Fruit fly (Drosophila melanogaster) whole organism, embryonic: ENCODE results near the gene bys.

ENCODE experiments used
- Blimp-1 ChIP-seq: fragments of 200-800 bp; sonication (Bioruptor generic); optimal IDR thresholded peaks from 3 replicates; lab custom pipeline; 2018; ENCODE audit warnings: missing biosample characterization, missing genetic modification characterization, mild to moderate bottlenecking, moderate library complexity, missing genetic modification reagents
- CG10147 ChIP-seq: fragments of 200-800 bp; sonication (Bioruptor generic); optimal IDR thresholded peaks from 2 replicates; lab custom pipeline; 2019; ENCODE audit warnings: missing biosample characterization, mild to moderate bottlenecking, missing genetic modification characterization, moderate library complexity
- CG10267 ChIP-seq: fragments of 200-800 bp; sonication (Bioruptor generic); optimal IDR thresholded peaks from 2 replicates; lab custom pipeline; 2018; ENCODE audit warnings: missing biosample characterization, mild to moderate bottlenecking, missing genetic modification characterization, moderate library complexity
- CG10274 ChIP-seq: fragments of 200-800 bp; sonication (Bioruptor generic); optimal IDR thresholded peaks from 3 replicates; lab custom pipeline; 2017; ENCODE audit warnings: missing biosample characterization, mild to moderate bottlenecking, missing genetic modification characterization
- CG11504 ChIP-seq: fragments of 200-800 bp; sonication (Bioruptor generic); optimal IDR thresholded peaks from 3 replicates; lab custom pipeline; 2019; ENCODE audit warnings: missing biosample characterization, mild to moderate bottlenecking, missing genetic modification characterization, moderate library complexity
- CG12155 ChIP-seq: fragments of 200-800 bp; sonication (Bioruptor generic); optimal IDR thresholded peaks from 3 replicates; lab custom pipeline; 2016; ENCODE audit warnings: missing biosample characterization, missing genetic modification characterization
- CG12391 ChIP-seq: fragments of 200-800 bp; sonication (Bioruptor generic); optimal IDR thresholded peaks from 3 replicates; lab custom pipeline; 2018; ENCODE audit warnings: missing biosample characterization, mild to moderate bottlenecking, missing genetic modification characterization, moderate library complexity
- CG12659 ChIP-seq: fragments of 200-800 bp; sonication (Bioruptor generic); optimal IDR thresholded peaks from 3 replicates; lab custom pipeline; 2017; ENCODE audit warnings: mild to moderate bottlenecking, missing biosample characterization, missing genetic modification reagents, missing genetic modification characterization
- CG15011 ChIP-seq: fragments of 200-800 bp; sonication (Bioruptor generic); optimal IDR thresholded peaks from 3 replicates; lab custom pipeline; 2018; ENCODE audit warnings: missing biosample characterization, mild to moderate bottlenecking, missing genetic modification characterization
- CG15514 ChIP-seq: fragments of 200-800 bp; sonication (Bioruptor generic); optimal IDR thresholded peaks from 3 replicates; lab custom pipeline; 2017; ENCODE audit warnings: missing biosample characterization, missing genetic modification characterization, mild to moderate bottlenecking, moderate library complexity, missing genetic modification reagents
- CG15601 ChIP-seq: fragments of 200-800 bp; sonication (Bioruptor generic); optimal IDR thresholded peaks from 3 replicates; lab custom pipeline; 2019; ENCODE audit warnings: missing biosample characterization, mild to moderate bottlenecking, missing genetic modification characterization, moderate library complexity
- CG17829 ChIP-seq: fragments of 200-800 bp; optimal IDR thresholded peaks from 2 replicates; lab custom pipeline; 2019; ENCODE audit warnings: missing biosample characterization, mild to moderate bottlenecking, missing genetic modification characterization, moderate library complexity
- CG1792 ChIP-seq: fragments of 200-800 bp; sonication (Bioruptor generic); optimal IDR thresholded peaks from 2 replicates; lab custom pipeline; 2016; ENCODE audit warnings: missing biosample characterization, missing genetic modification characterization
- CG18476 ChIP-seq: fragments of 200-800 bp; sonication (Bioruptor generic); optimal IDR thresholded peaks from 2 replicates; lab custom pipeline; 2016; ENCODE audit warnings: missing biosample characterization, mild to moderate bottlenecking, missing genetic modification characterization
- CG2120 ChIP-seq: fragments of 200-800 bp; sonication (Bioruptor generic); optimal IDR thresholded peaks from 3 replicates; lab custom pipeline; 2016; ENCODE audit warnings: missing biosample characterization, missing genetic modification characterization
- CG2678 ChIP-seq: fragments of 200-800 bp; sonication (Bioruptor generic); optimal IDR thresholded peaks from 3 replicates; lab custom pipeline; 2019; ENCODE audit warnings: missing biosample characterization, mild to moderate bottlenecking, missing genetic modification characterization, moderate library complexity
- CG4424 ChIP-seq: fragments of 200-800 bp; sonication (Bioruptor generic); optimal IDR thresholded peaks from 3 replicates; lab custom pipeline; 2016; ENCODE audit warnings: missing biosample characterization, missing genetic modification characterization
- CG7745 ChIP-seq: fragments of 200-800 bp; sonication (Bioruptor generic); optimal IDR thresholded peaks from 2 replicates; lab custom pipeline; 2018; ENCODE audit warnings: missing biosample characterization, mild to moderate bottlenecking, missing genetic modification characterization, moderate library complexity
- CG7987 ChIP-seq: fragments of 200-800 bp; sonication (Bioruptor generic); optimal IDR thresholded peaks from 2 replicates; lab custom pipeline; 2018; ENCODE audit warnings: missing biosample characterization, mild to moderate bottlenecking, missing genetic modification characterization, moderate library complexity
- CG8281 ChIP-seq: fragments of 200-800 bp; sonication (Bioruptor generic); optimal IDR thresholded peaks from 2 replicates; lab custom pipeline; 2018; ENCODE audit warnings: missing biosample characterization, mild to moderate bottlenecking, missing genetic modification characterization, moderate library complexity
- CG9215 ChIP-seq: fragments of 200-800 bp; sonication (Bioruptor generic); IDR thresholded peaks from 2 replicates; pipeline ENCODE4 v1.3.6; 2022; ENCODE audit warnings: missing biosample characterization, missing genetic modification characterization
- CTCF ChIP-seq: fragments of 200-800 bp; sonication (Bioruptor generic); optimal IDR thresholded peaks from 2 replicates; lab custom pipeline; 2017; ENCODE audit warnings: missing biosample characterization, mild to moderate bottlenecking, missing genetic modification characterization, moderate library complexity
- CrebB ChIP-seq: fragments of 200-800 bp; sonication (Bioruptor generic); optimal IDR thresholded peaks from 3 replicates; lab custom pipeline; 2018; ENCODE audit warnings: missing biosample characterization, mild to moderate bottlenecking, missing genetic modification characterization
- Dp ChIP-seq: fragments of 200-800 bp; sonication (Bioruptor generic); optimal IDR thresholded peaks from 2 replicates; lab custom pipeline; 2018; ENCODE audit warnings: missing biosample characterization, mild to moderate bottlenecking, missing genetic modification characterization, moderate library complexity
- Med ChIP-seq: fragments of 200-800 bp; sonication (Bioruptor generic); peaks from one replicate; lab custom pipeline; 2016; ENCODE audit warnings: missing biosample characterization, missing genetic modification characterization, mild to moderate bottlenecking, inconsistent platforms, moderate library complexity
- NC2β ChIP-seq: fragments of 200-800 bp; sonication (Bioruptor generic); optimal IDR thresholded peaks from 2 replicates; lab custom pipeline; 2016; ENCODE audit warnings: missing biosample characterization, missing genetic modification characterization
- Opbp ChIP-seq: fragments of 200-800 bp; sonication (Bioruptor generic); IDR thresholded peaks from 3 replicates; pipeline ENCODE4 v1.3.6; 2022; ENCODE audit warnings: missing biosample characterization, missing genetic modification characterization; ENCODE audit not compliant: partially characterized antibody
- Sin3A ChIP-seq: fragments of >200 bp; optimal IDR thresholded peaks from 2 replicates; lab custom pipeline; 2018
- aop ChIP-seq: fragments of 200-800 bp; sonication (Bioruptor generic); IDR thresholded peaks from 2 replicates; pipeline ENCODE4 v1.3.6; 2022; ENCODE audit warnings: missing biosample characterization, missing genetic modification characterization
- ara ChIP-seq: fragments of 200-800 bp; sonication (Bioruptor generic); IDR thresholded peaks from 2 replicates; pipeline ENCODE4 v1.3.6; 2022; ENCODE audit warnings: missing biosample characterization, missing genetic modification characterization
- bowl ChIP-seq: fragments of 200-800 bp; sonication (Bioruptor generic); IDR thresholded peaks from 2 replicates; pipeline ENCODE4 v1.3.6; 2022; ENCODE audit warnings: missing biosample characterization, missing genetic modification characterization
- cg ChIP-seq: fragments of 200-800 bp; sonication (Bioruptor generic); optimal IDR thresholded peaks from 3 replicates; lab custom pipeline; 2019; ENCODE audit warnings: missing biosample characterization, mild to moderate bottlenecking, missing genetic modification characterization, moderate library complexity
- chinmo ChIP-seq: fragments of 200-800 bp; sonication (Bioruptor generic); IDR thresholded peaks from 4 replicates; pipeline ENCODE4 v1.3.6; 2022; ENCODE audit warnings: missing biosample characterization, missing genetic modification characterization; ENCODE audit not compliant: partially characterized antibody
- corto ChIP-seq: fragments of 200-800 bp; sonication (Bioruptor generic); optimal IDR thresholded peaks from 2 replicates; lab custom pipeline; 2016; ENCODE audit warnings: missing biosample characterization, mild to moderate bottlenecking, missing genetic modification characterization, moderate library complexity
- da ChIP-seq: fragments of 200-800 bp; sonication (Bioruptor generic); optimal IDR thresholded peaks from 2 replicates; lab custom pipeline; 2016; ENCODE audit warnings: missing biosample characterization, missing genetic modification characterization
- esg ChIP-seq: fragments of 200-800 bp; sonication (Bioruptor generic); conservative IDR thresholded peaks from 2 replicates; pipeline ENCODE4 v1.3.6; 2022; ENCODE audit warnings: missing biosample characterization, missing genetic modification characterization
- eve ChIP-seq, 2 experiments: fragments of >200 bp; optimal IDR thresholded peaks; 2 replicates each; lab custom pipeline; 2017; ENCODE audit warnings: missing biosample characterization in 2 of 2, missing genetic modification characterization in 2 of 2
- gcm ChIP-seq: fragments of 200-800 bp; sonication (Bioruptor generic); optimal IDR thresholded peaks from 2 replicates; lab custom pipeline; 2019; ENCODE audit warnings: missing biosample characterization, mild to moderate bottlenecking, missing genetic modification characterization, moderate library complexity
- inv ChIP-seq: fragments of 200-800 bp; sonication (Bioruptor generic); IDR thresholded peaks from 2 replicates; pipeline ENCODE4 v1.3.6; 2022; ENCODE audit warnings: missing biosample characterization, missing genetic modification characterization; ENCODE audit not compliant: partially characterized antibody
- nau ChIP-seq: fragments of 200-800 bp; sonication (Bioruptor generic); optimal IDR thresholded peaks from 3 replicates; lab custom pipeline; 2017; ENCODE audit warnings: missing biosample characterization, mild to moderate bottlenecking, missing genetic modification characterization, missing genetic modification reagents
- nerfin-1 ChIP-seq: fragments of 200-800 bp; sonication (Bioruptor generic); optimal IDR thresholded peaks from 3 replicates; lab custom pipeline; 2019; ENCODE audit warnings: missing biosample characterization, mild to moderate bottlenecking, missing genetic modification characterization, moderate library complexity
- nmo ChIP-seq: fragments of 200-800 bp; sonication (Bioruptor generic); optimal IDR thresholded peaks from 2 replicates; lab custom pipeline; 2018; ENCODE audit warnings: missing biosample characterization, mild to moderate bottlenecking, missing genetic modification characterization, moderate library complexity
- rib ChIP-seq: fragments of 200-800 bp; sonication (Bioruptor generic); IDR thresholded peaks from 2 replicates; pipeline ENCODE4 v1.3.6; 2022; ENCODE audit warnings: missing biosample characterization, missing genetic modification characterization
- salm ChIP-seq: fragments of 200-800 bp; sonication (Bioruptor generic); optimal IDR thresholded peaks from 2 replicates; lab custom pipeline; 2018; ENCODE audit warnings: missing biosample characterization, mild to moderate bottlenecking, missing genetic modification characterization
- sd ChIP-seq: fragments of 200-800 bp; sonication (Bioruptor generic); optimal IDR thresholded peaks from 3 replicates; lab custom pipeline; 2018; ENCODE audit warnings: missing biosample characterization, mild to moderate bottlenecking, missing genetic modification characterization, moderate library complexity
- sens ChIP-seq: fragments of 200-800 bp; sonication (Bioruptor generic); peaks from one replicate; lab custom pipeline; 2016; ENCODE audit warnings: missing biosample characterization, missing genetic modification characterization
- shn ChIP-seq: fragments of 200-800 bp; sonication (Bioruptor generic); optimal IDR thresholded peaks from 3 replicates; lab custom pipeline; 2016; ENCODE audit warnings: missing biosample characterization, missing genetic modification characterization
- unc-4 ChIP-seq: fragments of 200-800 bp; sonication (Bioruptor generic); IDR thresholded peaks from 2 replicates; pipeline ENCODE4 v1.3.6; 2022; ENCODE audit warnings: missing biosample characterization, missing genetic modification characterization; ENCODE audit not compliant: partially characterized antibody
- unpg ChIP-seq: fragments of 200-800 bp; sonication (Bioruptor generic); optimal IDR thresholded peaks from 3 replicates; lab custom pipeline; 2018; ENCODE audit warnings: missing biosample characterization, mild to moderate bottlenecking, missing genetic modification characterization, moderate library complexity

bys gene

DNA sequence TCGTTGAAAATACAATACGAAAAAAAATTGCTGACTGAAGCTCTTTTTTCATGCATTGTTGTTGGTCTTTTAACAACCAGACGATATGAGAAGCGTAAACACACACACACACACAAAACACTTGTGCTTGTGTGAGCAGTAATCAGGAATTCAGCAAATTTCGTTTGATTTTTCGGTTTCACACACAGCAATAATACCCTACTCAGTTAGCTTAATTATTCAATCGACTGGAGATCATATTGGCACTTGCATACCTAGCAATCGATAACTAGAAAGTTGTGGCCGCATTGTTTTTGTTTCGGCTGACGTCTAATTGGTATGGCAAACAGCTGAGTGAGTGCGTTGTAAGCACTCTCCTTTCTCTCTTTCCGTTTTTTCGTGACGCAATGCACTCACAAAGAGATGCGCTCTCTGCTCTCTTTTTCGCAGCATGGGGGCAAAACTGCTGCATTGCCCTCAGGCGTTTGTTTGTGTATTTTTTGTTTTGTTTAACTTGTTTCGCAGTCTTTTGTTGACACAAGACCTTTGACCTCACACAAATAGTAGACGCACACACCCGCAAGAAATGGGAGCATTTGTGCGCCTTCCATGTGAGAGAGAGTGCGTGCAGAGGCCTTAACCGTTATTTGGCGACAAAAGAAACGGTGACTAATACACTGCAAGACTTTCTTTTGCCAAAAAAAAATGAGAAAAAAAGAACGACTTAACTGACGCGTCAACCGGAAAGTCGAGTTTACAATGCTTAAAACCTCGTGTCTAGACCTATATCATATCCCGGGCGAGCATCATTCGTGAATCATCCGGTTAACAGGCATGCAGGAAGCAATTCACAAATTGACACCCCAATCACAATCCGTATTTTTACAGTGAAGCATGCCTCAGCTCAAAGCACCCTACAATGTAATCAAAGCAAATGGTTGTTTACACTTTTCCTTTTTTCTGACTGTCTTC, 43.4 kb downstream of the bys start (continued):
- TF ChIP-seq da (GFP tag; lab: Kevin White, UChicago) (no peak), CG9215 (no peak), shn (peak; percentile 19), sens (GFP tag; lab: Kevin White, UChicago) (peak; percentile 83), unpg (peak; percentile 31), CG8281 (tag; lab: Kevin White, UChicago) (no peak), inv (GFP tag; lab: Robert Waterston, UW) (no peak), Dp (GFP tag; lab: Kevin White, UChicago) (no peak), bowl (GFP tag; lab: Robert Waterston, UW) (no peak), CG10274 (GFP tag; lab: Kevin White, UChicago) (peak; percentile 97), nau (GFP tag; lab: Kevin White, UChicago) (no peak), ara (no peak), CG18476 (no peak), unc-4 (GFP tag; lab: Robert Waterston, UW) (no peak), CrebB (tag; lab: Kevin White, UChicago) (no peak), CG12659 (peak; percentile 8), aop (no peak), CG10267 (tag; lab: Kevin White, UChicago) (no peak), CG12391 (tag; lab: Kevin White, UChicago) (no peak), CG2120 (peak; percentile 48), CG4424 (GFP tag; lab: Kevin White, UChicago) (peak; percentile 17), esg (GFP tag; lab: Robert Waterston, UW) (no peak), chinmo (GFP tag; lab: Robert Waterston, UW) (peak; percentile 6; the same call in 1 of the 4 replicates), nerfin-1 (peak; percentile 25), CG12155 (GFP tag; lab: Kevin White, UChicago) (no peak), rib (GFP tag; lab: Robert Waterston, UW) (no peak), Blimp-1 (GFP tag; lab: Kevin White, UChicago) (peak; percentile 42), CG11504 (tag; lab: Kevin White, UChicago) (no peak), CG10147 (GFP tag; lab: Kevin White, UChicago) (peak; percentile 27), gcm (GFP tag; lab: Kevin White, UChicago) (no peak), CG15011 (no peak), eve (GFP tag; optimal IDR thresholded peaks at IDR 0.05; lab: Kevin White, UChicago) (no peak), CTCF (no peak), Opbp (no peak), CG2678 (peak; percentile 41), cg (GFP tag; lab: Kevin White, UChicago) (peak; percentile 92), CG7745 (tag; lab: Kevin White, UChicago) (no peak), salm (tag; lab: Kevin White, UChicago) (no peak), Sin3A (lab: Kevin White, UChicago) (no peak), Med (GFP tag; lab: Kevin White, UChicago) (peak; percentile 85), CG1792 (GFP tag; lab: Kevin White, UChicago) (no peak), sd (peak; percentile 91), CG15601 (tag; lab: Kevin White, UChicago) (no peak), corto (GFP tag; lab: Kevin White, UChicago) (no peak), CG17829 (tag; lab: Kevin White, UChicago) (peak; percentile 12), CG15514 (GFP tag; lab: Kevin White, UChicago) (peak; percentile 26), CG7987 (GFP tag; lab: Kevin White, UChicago) (no peak), nmo (GFP tag; lab: Kevin White, UChicago) (peak; percentile 24), NC2β (GFP tag; lab: Kevin White, UChicago) (no peak)
